Worm (Caenorhabditis elegans) whole organism, L2 larva: ENCODE data around the gene rft-2.
"Not testable (repeated sequence)": the region's sequence is repeated elsewhere in the genome, so short reads cannot be mapped to it uniquely, and the experiment has no call there.

ENCODE experiments used
- C34F6.9 ChIP-seq: fragments of 150-350 bp; optimal IDR thresholded peaks from 2 replicates; lab custom pipeline; 2014; ENCODE audit warnings: missing biosample characterization, missing genetic modification characterization
- F13H6.1 ChIP-seq: sonication (generic microtip); optimal IDR thresholded peaks from 2 replicates; lab custom pipeline; 2016; ENCODE audit warnings: missing genetic modification characterization, missing compliant biosample characterization
- Y55F3AM.14 ChIP-seq: fragments of 200-800 bp; sonication (Bioruptor generic); optimal IDR thresholded peaks from 2 replicates; lab custom pipeline; 2018; ENCODE audit warnings: mild to moderate bottlenecking, missing genetic modification characterization, missing compliant biosample characterization
- ZK546.5 ChIP-seq: sonication (generic microtip); optimal IDR thresholded peaks from 2 replicates; lab custom pipeline; 2017; ENCODE audit warnings: missing biosample characterization, missing genetic modification characterization
- alr-1 ChIP-seq: fragments of 150-350 bp; optimal IDR thresholded peaks from 2 replicates; lab custom pipeline; 2014; ENCODE audit warnings: missing biosample characterization, missing genetic modification characterization
- ama-1 ChIP-seq: fragments of 150-350 bp; optimal IDR thresholded peaks from 2 replicates; lab custom pipeline; 2018; ENCODE audit warnings: inconsistent platforms
- blmp-1 ChIP-seq: sonication (generic microtip); optimal IDR thresholded peaks from 2 replicates; lab custom pipeline; 2017; ENCODE audit warnings: missing genetic modification characterization, mild to moderate bottlenecking, missing compliant biosample characterization, antibody characterized with exemption, moderate library complexity; ENCODE audit not compliant: insufficient read depth
- ceh-16 ChIP-seq: fragments of 150-350 bp; optimal IDR thresholded peaks from 2 replicates; lab custom pipeline; 2014; ENCODE audit warnings: missing biosample characterization, missing genetic modification characterization
- ceh-82 ChIP-seq: fragments of 150-350 bp; optimal IDR thresholded peaks from 2 replicates; lab custom pipeline; 2014; ENCODE audit warnings: missing biosample characterization, missing genetic modification characterization
- dmd-4 ChIP-seq: sonication (generic microtip); optimal IDR thresholded peaks from 2 replicates; lab custom pipeline; 2017; ENCODE audit warnings: missing biosample characterization, missing genetic modification characterization
- egl-27 ChIP-seq: sonication (generic microtip); optimal IDR thresholded peaks from 3 replicates; lab custom pipeline; 2017; ENCODE audit warnings: missing biosample characterization, missing genetic modification reagents, missing genetic modification characterization
- elt-3 ChIP-seq: sonication (generic microtip); optimal IDR thresholded peaks from 2 replicates; lab custom pipeline; 2017; ENCODE audit warnings: missing biosample characterization, missing genetic modification characterization
- fos-1 ChIP-seq: fragments of 150-350 bp; optimal IDR thresholded peaks from 2 replicates; lab custom pipeline; 2014; ENCODE audit warnings: missing biosample characterization, missing genetic modification characterization
- lin-13 ChIP-seq: fragments of 150-350 bp; optimal IDR thresholded peaks from 2 replicates; lab custom pipeline; 2014; ENCODE audit warnings: missing biosample characterization, missing genetic modification reagents, missing genetic modification characterization
- lin-39 ChIP-seq: fragments of 150-350 bp; optimal IDR thresholded peaks from 2 replicates; lab custom pipeline; 2014; ENCODE audit warnings: missing biosample characterization, missing genetic modification reagents, missing genetic modification characterization
- lsy-2 ChIP-seq, 2 experiments: fragments of 150-350 bp in 1 of 2; sonication (generic microtip) in 1 of 2; optimal IDR thresholded peaks; 2 replicates each; lab custom pipeline; 2014 to 2017; ENCODE audit warnings: missing biosample characterization in 2 of 2, missing genetic modification characterization in 2 of 2
- mbf-1 ChIP-seq: sonication (generic microtip); optimal IDR thresholded peaks from 2 replicates; lab custom pipeline; 2017; ENCODE audit warnings: missing biosample characterization, missing genetic modification characterization
- nhr-11 ChIP-seq: fragments of 150-350 bp; optimal IDR thresholded peaks from 2 replicates; lab custom pipeline; 2014; ENCODE audit warnings: missing biosample characterization, missing genetic modification characterization
- nhr-12 ChIP-seq: fragments of 150-350 bp; optimal IDR thresholded peaks from 2 replicates; lab custom pipeline; 2014; ENCODE audit warnings: missing biosample characterization, missing genetic modification characterization
- nhr-129 ChIP-seq: fragments of 150-350 bp; optimal IDR thresholded peaks from 2 replicates; lab custom pipeline; 2014; ENCODE audit warnings: missing biosample characterization, missing genetic modification characterization
- nhr-23 ChIP-seq: fragments of 150-350 bp; optimal IDR thresholded peaks from 2 replicates; lab custom pipeline; 2014; ENCODE audit warnings: missing biosample characterization, missing genetic modification reagents, missing genetic modification characterization
- nhr-237 ChIP-seq: fragments of 150-350 bp; optimal IDR thresholded peaks from 2 replicates; lab custom pipeline; 2014; ENCODE audit warnings: missing biosample characterization, missing genetic modification characterization
- nhr-25 ChIP-seq: fragments of 150-350 bp; sonication (generic microtip); optimal IDR thresholded peaks from 3 replicates; lab custom pipeline; 2014; ENCODE audit warnings: missing biosample characterization, missing genetic modification characterization
- nhr-6 ChIP-seq: fragments of 150-350 bp; optimal IDR thresholded peaks from 2 replicates; lab custom pipeline; 2014; ENCODE audit warnings: missing biosample characterization, missing genetic modification characterization
- peb-1 ChIP-seq: fragments of 150-350 bp; optimal IDR thresholded peaks from 2 replicates; lab custom pipeline; 2014; ENCODE audit warnings: missing biosample characterization, missing genetic modification characterization
- sem-4 ChIP-seq: fragments of 150-350 bp; optimal IDR thresholded peaks from 2 replicates; lab custom pipeline; 2014; ENCODE audit warnings: missing biosample characterization, missing genetic modification reagents, missing genetic modification characterization
- skn-1 ChIP-seq: sonication (generic microtip); optimal IDR thresholded peaks from 2 replicates; lab custom pipeline; 2017; ENCODE audit warnings: missing biosample characterization, missing genetic modification characterization
- sma-3 ChIP-seq: sonication (generic microtip); optimal IDR thresholded peaks from 2 replicates; lab custom pipeline; 2016; ENCODE audit warnings: missing genetic modification reagents, missing genetic modification characterization, missing compliant biosample characterization
- sma-9 ChIP-seq, 2 experiments: fragments of 150-350 bp in 1 of 2; sonication (generic microtip) in 1 of 2; optimal IDR thresholded peaks; 2 replicates each; lab custom pipeline; 2014 to 2016; ENCODE audit warnings: missing genetic modification characterization in 2 of 2, mild to moderate bottlenecking in 1 of 2, missing biosample characterization in 1 of 2, missing compliant biosample characterization in 1 of 2, missing genetic modification reagents in 1 of 2, moderate library complexity in 1 of 2
- unc-39 ChIP-seq: fragments of 150-350 bp; optimal IDR thresholded peaks from 2 replicates; lab custom pipeline; 2014; ENCODE audit warnings: missing biosample characterization, missing genetic modification characterization
- unc-55 ChIP-seq: fragments of 150-350 bp; sonication (generic microtip); optimal IDR thresholded peaks from 3 replicates; lab custom pipeline; 2014; ENCODE audit warnings: missing biosample characterization, missing genetic modification reagents, missing genetic modification characterization
- zag-1 ChIP-seq: fragments of 150-350 bp; optimal IDR thresholded peaks from 2 replicates; lab custom pipeline; 2014; ENCODE audit warnings: missing biosample characterization, missing genetic modification characterization
- ztf-11 ChIP-seq: sonication (generic microtip); optimal IDR thresholded peaks from 2 replicates; lab custom pipeline; 2017; ENCODE audit warnings: missing biosample characterization, missing genetic modification characterization
- ztf-4 ChIP-seq: fragments of 150-350 bp; optimal IDR thresholded peaks from 2 replicates; lab custom pipeline; 2014; ENCODE audit warnings: missing biosample characterization, missing genetic modification characterization

rft-2 gene

ce11 chrV:4481823-4482222, 31.5 kb upstream of the rft-2 start:
- TF ChIP-seq ztf-11 (no peak), dmd-4 (no peak), fos-1 (tag; lab: Kevin White, UChicago) (no peak), nhr-237 (no peak), ZK546.5 (tag; lab: Kevin White, UChicago) (no peak), nhr-129 (tag; lab: Kevin White, UChicago) (no peak), zag-1 (no peak), peb-1 (tag; lab: Kevin White, UChicago) (no peak), nhr-23 (no peak), nhr-11 (tag; lab: Kevin White, UChicago) (no peak)
- TF ChIP-seq, all 48 proteins: peak for 0

DNA sequence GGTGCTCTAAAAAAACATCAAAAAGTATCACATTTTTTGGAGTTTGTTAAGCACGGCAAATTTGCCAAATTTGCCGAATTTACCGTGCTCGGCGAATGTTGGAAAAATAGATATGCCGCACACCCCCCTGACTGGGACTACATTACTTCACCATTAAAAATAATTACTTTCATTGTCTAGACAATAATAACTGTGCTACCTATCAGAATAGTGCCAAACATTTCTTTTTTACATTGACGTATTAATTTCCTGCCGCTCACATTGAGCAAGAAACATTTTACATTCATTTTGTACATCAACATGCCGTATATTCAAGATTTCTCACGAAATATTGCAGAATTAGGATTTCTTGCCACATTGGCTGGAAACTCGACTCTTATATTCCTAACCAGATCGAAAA, 24.2 kb upstream of the rft-2 start, which contains the start of gene str-35:
Gene str-35, plus strand, starts transcription at position 301 of the 400 bp plus-strand sequence.
- not testable (repeated sequence) for TF ChIP-seq elt-3 (tag; lab: Kevin White, UChicago); alr-1 (tag; lab: Kevin White, UChicago); skn-1
- TF ChIP-seq, all 48 proteins: peak for 0; not testable (repeated sequence) for 48

ce11 chrV:4471065-4471464, 20.7 kb upstream of the rft-2 start, which contains the start of gene T08H10.3:
Gene T08H10.3, plus strand, starts transcription at chrV:4471365.
- TF ChIP-seq skn-1, result no peak
- TF ChIP-seq lsy-2 (tag; optimal IDR thresholded peaks at IDR 0.05; lab: Kevin White, UChicago), result no peak
- TF ChIP-seq ama-1 (lab: Kevin White, UChicago), result no peak
- TF ChIP-seq Y55F3AM.14 (GFP tag; lab: Kevin White, UChicago), result no peak
- TF ChIP-seq fos-1 (tag; lab: Kevin White, UChicago), result no peak

ce11 chrV:4454634-4455033, 4.3 kb upstream of the rft-2 start, which contains the start of gene gnrr-5:
Gene gnrr-5, minus strand, starts transcription at chrV:4454734.
- no peak for TF ChIP-seq sma-9 (GFP tag; optimal IDR thresholded peaks at IDR 0.05; lab: Kevin White, UChicago)
- TF ChIP-seq sma-9 (tag; optimal IDR thresholded peaks at IDR 0.05; lab: Kevin White, UChicago), result no peak
- TF ChIP-seq lin-13 (GFP tag; lab: Kevin White, UChicago), result no peak
- TF ChIP-seq ztf-11, result no peak
- TF ChIP-seq ZK546.5 (tag; lab: Kevin White, UChicago), result no peak
- TF ChIP-seq nhr-129 (tag; lab: Kevin White, UChicago), result no peak
- no peak for TF ChIP-seq sem-4 (tag; lab: Kevin White, UChicago)
- TF ChIP-seq peb-1 (tag; lab: Kevin White, UChicago), result no peak
- no peak for TF ChIP-seq nhr-25 (tag; lab: Kevin White, UChicago)
- TF ChIP-seq nhr-12, result no peak
- TF ChIP-seq ama-1 (lab: Kevin White, UChicago), result no peak
- TF ChIP-seq zag-1, result no peak
- TF ChIP-seq F13H6.1 (tag; lab: Kevin White, UChicago), result no peak
- TF ChIP-seq lin-39 (tag; lab: Kevin White, UChicago), result no peak
- no peak for TF ChIP-seq unc-39 (tag; lab: Kevin White, UChicago)
- TF ChIP-seq egl-27 (tag; lab: Kevin White, UChicago), result no peak
- TF ChIP-seq unc-55 (GFP tag; lab: Kevin White, UChicago), result no peak
- TF ChIP-seq C34F6.9 (tag; lab: Kevin White, UChicago), result no peak

DNA sequence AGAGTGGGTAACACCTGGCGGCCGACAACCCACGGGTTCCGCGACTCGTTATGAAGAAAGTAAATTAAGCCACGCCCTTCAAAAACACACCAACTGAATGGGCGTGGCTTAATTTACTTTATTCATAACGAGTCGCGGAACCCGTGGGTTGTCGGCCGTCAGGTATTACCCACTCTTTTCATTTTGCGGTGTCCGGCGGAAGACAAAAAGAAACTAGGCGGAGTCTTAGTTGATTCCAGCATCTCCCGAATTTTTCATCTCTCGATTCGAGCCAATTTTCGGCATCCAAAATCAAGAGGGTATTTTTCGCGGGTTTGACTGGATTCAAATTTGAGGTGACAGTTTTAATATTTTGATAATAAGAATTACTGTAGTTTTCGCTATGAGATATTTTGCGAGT, 2.7 kb downstream of the rft-2 start:
- no peak for TF ChIP-seq Y55F3AM.14 (GFP tag; lab: Kevin White, UChicago)
- TF ChIP-seq ztf-4 (tag; lab: Kevin White, UChicago), result no peak
- no peak for TF ChIP-seq skn-1
- TF ChIP-seq nhr-6, result no peak
- no peak for TF ChIP-seq nhr-11 (tag; lab: Kevin White, UChicago)
- no peak for TF ChIP-seq ceh-82 (tag; lab: Kevin White, UChicago)
- TF ChIP-seq sma-3, result no peak
- no peak for TF ChIP-seq ceh-16 (tag; lab: Kevin White, UChicago)
- TF ChIP-seq blmp-1, result no peak
- TF ChIP-seq mbf-1 (tag; lab: Kevin White, UChicago), result no peak
- TF ChIP-seq alr-1 (tag; lab: Kevin White, UChicago), result no peak
- TF ChIP-seq fos-1 (tag; lab: Kevin White, UChicago), result no peak
- TF ChIP-seq, all 48 proteins: peak for 0
